Worm (Caenorhabditis elegans): ENCODE measurements around the gene dsl-3.

Gene dsl-3

ce11 chrIV:1659045-1659741, 49.1 kb downstream of the dsl-3 start, which contains the start of gene rps-28:
TSS of gene rps-28 (plus strand) at chrIV:1659691.
- TF ChIP-seq fkh-8 (tag; optimal IDR thresholded peaks at IDR 0.05) (peak; percentile 99), ceh-88 (GFP tag; IDR thresholded peaks at IDR 0.05) (peak; percentile 88), unc-86 (tag; optimal IDR thresholded peaks at IDR 0.05) (peak; percentile 96), fkh-4 (tag; optimal IDR thresholded peaks at IDR 0.05; ENCODE audit: borderline replicate concordance) (peak; percentile 75), hlh-17 (GFP tag; optimal IDR thresholded peaks at IDR 0.05; ENCODE audit: borderline replicate concordance) (no peak), nhr-77 (tag; optimal IDR thresholded peaks at IDR 0.05) (peak; percentile 98), nhr-237 (tag; optimal IDR thresholded peaks at IDR 0.05) (peak; percentile 93), F16B12.6 (tag; optimal IDR thresholded peaks at IDR 0.05) (peak; percentile 73), zag-1 (tag; optimal IDR thresholded peaks at IDR 0.05) (peak; percentile 79), isw-1 (GFP tag; IDR thresholded peaks at IDR 0.05) (peak; percentile 97), lin-13 (GFP tag; optimal IDR thresholded peaks at IDR 0.05) (peak; percentile 99), efl-1 (optimal IDR thresholded peaks at IDR 0.05) (peak; percentile 92 to 95), efl-1 (GFP tag; optimal IDR thresholded peaks at IDR 0.05 in 1 of 2) (peak; percentile 87 to 98), unc-130 (tag; optimal IDR thresholded peaks at IDR 0.05) (peak; percentile 99), C34B4.2 (tag; optimal IDR thresholded peaks at IDR 0.05) (peak; percentile 39), ces-1 (GFP tag; optimal IDR thresholded peaks at IDR 0.05) (peak; percentile 83), ceh-8 (GFP tag; optimal IDR thresholded peaks at IDR 0.05) (peak; percentile 94), skn-1 (tag; optimal IDR thresholded peaks at IDR 0.05) (peak; percentile 98), snu-23 (GFP tag; optimal IDR thresholded peaks at IDR 0.05) (peak; percentile 99), lin-14 (GFP tag; optimal IDR thresholded peaks at IDR 0.05) (peak; percentile 98), rnt-1 (tag; optimal IDR thresholded peaks at IDR 0.05) (peak; percentile 97), xbp-1 (tag; optimal IDR thresholded peaks at IDR 0.05) (peak; percentile 97), sptf-1 (tag; optimal IDR thresholded peaks at IDR 0.05) (no peak), jun-1 (tag; optimal IDR thresholded peaks at IDR 0.05) (peak; percentile 92), fos-1 (tag; optimal IDR thresholded peaks at IDR 0.05) (peak; percentile 94), egl-27 (tag; optimal IDR thresholded peaks at IDR 0.05) (peak; percentile 89 to 92), nhr-47 (tag; optimal IDR thresholded peaks at IDR 0.05) (peak; percentile 98), elt-2 (tag; optimal IDR thresholded peaks at IDR 0.05) (peak; percentile 74), dsc-1 (tag; optimal IDR thresholded peaks at IDR 0.05) (peak; percentile 97), tlp-1 (tag; optimal IDR thresholded peaks at IDR 0.05) (no peak), egl-13 (tag; optimal IDR thresholded peaks at IDR 0.05) (peak; percentile 90), ama-1 (optimal IDR thresholded peaks at IDR 0.05) (peak; percentile 71), grh-1 (GFP tag; IDR thresholded peaks at IDR 0.05) (peak; percentile 92), unc-30 (tag; optimal IDR thresholded peaks at IDR 0.05) (peak; percentile 38), blmp-1 (tag; optimal IDR thresholded peaks at IDR 0.05) (peak; percentile 84), sup-37 (GFP tag; optimal IDR thresholded peaks at IDR 0.05) (peak; percentile 77), ceh-63 (GFP tag; optimal IDR thresholded peaks at IDR 0.05) (no peak), lir-3 (tag; optimal IDR thresholded peaks at IDR 0.05; ENCODE audit: poor library complexity) (peak; percentile 90), lsy-2 (tag; optimal IDR thresholded peaks at IDR 0.05) (peak; percentile 96 to 97), C04F5.9 (tag; optimal IDR thresholded peaks at IDR 0.05) (peak; percentile 90), fkh-10 (GFP tag; optimal IDR thresholded peaks at IDR 0.05) (peak; percentile 96), nhr-84 (tag; optimal IDR thresholded peaks at IDR 0.05) (peak; percentile 2), ceh-82 (tag; optimal IDR thresholded peaks at IDR 0.05) (peak; percentile 98 to 99 (median 98)), Y116A8C.19 (tag; optimal IDR thresholded peaks at IDR 0.05; ENCODE audit: borderline replicate concordance) (no peak), nhr-19 (GFP tag; conservative IDR thresholded peaks at IDR 0.05) (peak; percentile 96), nhr-20 (tag; optimal IDR thresholded peaks at IDR 0.05) (peak; percentile 98), ztf-11 (tag; optimal IDR thresholded peaks at IDR 0.05) (peak; percentile 75 to 87), mab-9 (GFP tag; IDR thresholded peaks at IDR 0.05) (peak; percentile 83), pax-3 (tag; optimal IDR thresholded peaks at IDR 0.05) (peak; percentile 96), swsn-7 (tag; optimal IDR thresholded peaks at IDR 0.05) (peak; percentile 98), lin-39 (tag; optimal IDR thresholded peaks at IDR 0.05) (peak; percentile 89), mdl-1 (tag; optimal IDR thresholded peaks at IDR 0.05) (peak in 1 of 2 experiments; percentile 95)

Measured in whole organism, L1 larva.